Fruit fly (Drosophila melanogaster) whole organism, embryonic: Measurements from ENCODE around the gene S6KL.

Source experiments
- CG16779 ChIP-seq: fragments of 200-800 bp; sonication (Bioruptor generic); IDR thresholded peaks from 2 replicates; pipeline ENCODE4 v1.3.6; 2022; ENCODE audit warnings: missing biosample characterization, missing genetic modification characterization
- CG16863 ChIP-seq: fragments of 200-800 bp; sonication (Bioruptor generic); optimal IDR thresholded peaks from 3 replicates; lab custom pipeline; 2016; ENCODE audit warnings: missing biosample characterization, missing genetic modification characterization
- CG5245 ChIP-seq: fragments of 200-800 bp; sonication (Bioruptor generic); optimal IDR thresholded peaks from 3 replicates; lab custom pipeline; 2016; ENCODE audit warnings: missing biosample characterization, missing genetic modification characterization
- CG8478 ChIP-seq: fragments of >200 bp; optimal IDR thresholded peaks from 2 replicates; lab custom pipeline; 2018
- CTCF ChIP-seq: fragments of 200-800 bp; sonication (Bioruptor generic); optimal IDR thresholded peaks from 2 replicates; lab custom pipeline; 2017; ENCODE audit warnings: missing biosample characterization, mild to moderate bottlenecking, missing genetic modification characterization, moderate library complexity
- Hmx ChIP-seq: fragments of 200-800 bp; sonication (Bioruptor generic); optimal IDR thresholded peaks from 2 replicates; lab custom pipeline; 2016; ENCODE audit warnings: missing biosample characterization, missing genetic modification characterization
- NFAT ChIP-seq: fragments of 200-800 bp; sonication (Bioruptor generic); IDR thresholded peaks from 2 replicates; pipeline ENCODE4 v1.3.6; 2022; ENCODE audit warnings: missing biosample characterization, missing genetic modification characterization
- Nf-YA ChIP-seq: fragments of 200-800 bp; sonication (Bioruptor generic); IDR thresholded peaks from 2 replicates; pipeline ENCODE4 v1.3.6; 2022; ENCODE audit warnings: missing biosample characterization, missing genetic modification characterization
- Rfx ChIP-seq: fragments of 200-800 bp; sonication (Bioruptor generic); IDR thresholded peaks from 2 replicates; pipeline ENCODE4 v1.3.6; 2022; ENCODE audit warnings: missing biosample characterization, missing genetic modification characterization
- ac ChIP-seq: fragments of 200-800 bp; sonication (Bioruptor generic); optimal IDR thresholded peaks from 3 replicates; lab custom pipeline; 2017; ENCODE audit warnings: missing biosample characterization, mild to moderate bottlenecking, missing genetic modification characterization
- ato ChIP-seq: fragments of 200-800 bp; sonication (Bioruptor generic); IDR thresholded peaks from 2 replicates; pipeline ENCODE4 v1.3.6; 2022; ENCODE audit warnings: missing biosample characterization, missing genetic modification characterization; ENCODE audit not compliant: partially characterized antibody
- ranshi ChIP-seq: fragments of 200-800 bp; sonication (Bioruptor generic); IDR thresholded peaks from 2 replicates; pipeline ENCODE4 v1.3.6; 2022; ENCODE audit warnings: missing biosample characterization, missing genetic modification characterization
- run ChIP-seq: fragments of 200-800 bp; sonication (Bioruptor generic); optimal IDR thresholded peaks from 3 replicates; lab custom pipeline; 2018; ENCODE audit warnings: missing biosample characterization, mild to moderate bottlenecking, missing genetic modification characterization
- zfh1 ChIP-seq: fragments of 200-800 bp; sonication (Bioruptor generic); IDR thresholded peaks from 3 replicates; pipeline ENCODE4 v1.3.6; 2022; ENCODE audit warnings: missing biosample characterization, missing genetic modification characterization

dm6 chrX:18799307-18799855, 11.1 kb downstream of the S6KL start:
- no peak for TF ChIP-seq CG16779 (GFP tag; lab: Robert Waterston, UW)
- no peak for TF ChIP-seq Rfx (GFP tag; lab: Robert Waterston, UW)
- TF ChIP-seq Nf-YA (GFP tag; lab: Robert Waterston, UW) = no peak
- TF ChIP-seq ato (GFP tag; lab: Robert Waterston, UW) = no peak
- no peak for TF ChIP-seq CG16863 (GFP tag; lab: Kevin White, UChicago)
- TF ChIP-seq ac (GFP tag; lab: Kevin White, UChicago) = no peak
- no peak for TF ChIP-seq CTCF (GFP tag; lab: Kevin White, UChicago)
- no peak for TF ChIP-seq ranshi (GFP tag; lab: Robert Waterston, UW)
- TF ChIP-seq run (tag; lab: Kevin White, UChicago) = no peak
- no peak for TF ChIP-seq NFAT (GFP tag; lab: Robert Waterston, UW)
- no peak for TF ChIP-seq Hmx (GFP tag; lab: Kevin White, UChicago)
- no peak for TF ChIP-seq zfh1 (GFP tag; lab: Robert Waterston, UW)
- no peak for TF ChIP-seq CG8478
- TF ChIP-seq CG5245 (GFP tag; lab: Kevin White, UChicago) = no peak
